Fruit fly (Drosophila melanogaster): ENCODE results near the gene Lkr.

Gene Lkr

dm6 chr3L:5569724-5570123, 40.6 kb upstream of the Lkr start (continued):
- TF ChIP-seq sd (tag; optimal IDR thresholded peaks at IDR 0.05) (peak; percentile 50), ci (GFP tag; IDR thresholded peaks at IDR 0.05) (no peak), Sry-δ (GFP tag; optimal IDR thresholded peaks at IDR 0.05) (no peak), CG6854 (GFP tag; optimal IDR thresholded peaks at IDR 0.05) (no peak), Fer1 (GFP tag; optimal IDR thresholded peaks at IDR 0.05) (no peak), CG17912 (GFP tag; optimal IDR thresholded peaks at IDR 0.05) (no peak), gt (GFP tag; IDR thresholded peaks at IDR 0.05) (no peak), Pdp1 (GFP tag; optimal IDR thresholded peaks at IDR 0.05) (peak in 1 of 2 experiments; percentile 71), gcm2 (GFP tag; optimal IDR thresholded peaks at IDR 0.05) (no peak), lmd (GFP tag; IDR thresholded peaks at IDR 0.05) (no peak), zfh2 (GFP tag; optimal IDR thresholded peaks at IDR 0.05) (no peak), CG9215 (GFP tag; IDR thresholded peaks at IDR 0.05) (no peak), seq (GFP tag; IDR thresholded peaks at IDR 0.05) (no peak), sc (optimal IDR thresholded peaks at IDR 0.05) (no peak), sc (GFP tag; optimal IDR thresholded peaks at IDR 0.05) (no peak)

- TF ChIP-seq zfh2 (GFP tag; optimal IDR thresholded peaks at IDR 0.05) (no peak), CG32532 (GFP tag; IDR thresholded peaks at IDR 0.05) (0 out of 2 replicates have a peak, but pooled peaks have one; percentile 17), btn (GFP tag; optimal IDR thresholded peaks at IDR 0.05) (no peak), CG11504 (tag; optimal IDR thresholded peaks at IDR 0.05) (no peak), ham (GFP tag; IDR thresholded peaks at IDR 0.05) (no peak), chinmo (GFP tag; IDR thresholded peaks at IDR 0.05; ENCODE audit: partially characterized antibody) (0 out of 4 replicates have a peak, but pooled peaks have one; percentile 37), CG2120 (GFP tag; optimal IDR thresholded peaks at IDR 0.05) (no peak), CG12236 (GFP tag; optimal IDR thresholded peaks at IDR 0.05) (no peak), Nf-YA (GFP tag; IDR thresholded peaks at IDR 0.05) (peak; percentile 37; the same call in 1 of the 2 replicates), lilli (GFP tag; optimal IDR thresholded peaks at IDR 0.05) (no peak), CG3065 (GFP tag; optimal IDR thresholded peaks at IDR 0.05) (no peak), CG12659 (GFP tag; optimal IDR thresholded peaks at IDR 0.05) (no peak), Ets65A (GFP tag) (peak; percentile 91), MBD-R2 (GFP tag; IDR thresholded peaks at IDR 0.05) (no peak), Med (GFP tag) (peak; percentile 36), Ada2b (GFP tag; IDR thresholded peaks at IDR 0.05) (no peak), CG4854 (GFP tag; optimal IDR thresholded peaks at IDR 0.05) (no peak), tin (GFP tag; optimal IDR thresholded peaks at IDR 0.05) (no peak)
These were observed 39.2 kb upstream of the Lkr start for dm6 chr3L:5568361-5568760.

dm6 chr3L:5565051-5565688, 36.0 kb upstream of the Lkr start, which contains the start of gene bc10:
bc10 (plus strand) TSS chr3L:5565231.
- TF ChIP-seq nerfin-2 (GFP tag; IDR thresholded peaks at IDR 0.05; ENCODE audit: partially characterized antibody) (peak; percentile 77), seq (GFP tag; IDR thresholded peaks at IDR 0.05) (no peak), CG6175 (GFP tag; IDR thresholded peaks at IDR 0.05) (no peak), CG14014 (GFP tag; IDR thresholded peaks at IDR 0.05) (no peak), Dbx (GFP tag; IDR thresholded peaks at IDR 0.05) (no peak), CG14710 (tag; optimal IDR thresholded peaks at IDR 0.05) (peak; percentile 30), YL-1 (GFP tag; optimal IDR thresholded peaks at IDR 0.05) (peak; percentile 24), CG3995 (GFP tag; optimal IDR thresholded peaks at IDR 0.05) (peak; percentile 73), CG14050 (GFP tag; IDR thresholded peaks at IDR 0.05) (no peak), btn (GFP tag; optimal IDR thresholded peaks at IDR 0.05) (no peak), Dp (GFP tag; optimal IDR thresholded peaks at IDR 0.05) (peak; percentile 98), Sin3A (optimal IDR thresholded peaks at IDR 0.05) (peak; percentile 24), D19A (tag; optimal IDR thresholded peaks at IDR 0.05) (no peak), sna (GFP tag; IDR thresholded peaks at IDR 0.05; ENCODE audit: partially characterized antibody) (peak; percentile 74), CG18764 (GFP tag; optimal IDR thresholded peaks at IDR 0.05) (no peak), CG15601 (tag; optimal IDR thresholded peaks at IDR 0.05) (no peak), ems (GFP tag; optimal IDR thresholded peaks at IDR 0.05) (no peak), inv (GFP tag; IDR thresholded peaks at IDR 0.05; ENCODE audit: partially characterized antibody) (peak; percentile 81), lbe (GFP tag; optimal IDR thresholded peaks at IDR 0.05) (peak; percentile 22), CG8281 (tag; optimal IDR thresholded peaks at IDR 0.05) (no peak)

All from whole organism, embryonic.